ENCODE assay signal across 2 fruit fly cellular contexts in genomic region chr3R:5066528-5067167, dm6.
TF ChIP-seq lines count a peak whose summit lies in the region.

No protein-coding gene starts in this region.

- TF ChIP-seq CTCF in whole organism, embryonic (GFP tag; optimal IDR thresholded peaks at IDR 0.05; lab: Kevin White, UChicago): no peak

TF ChIP-seq in whole organism, adult, 20 proteins besides CTCF, POLR2A, EP300 and RAD21:
- TF ChIP-seq toe (GFP tag; optimal IDR thresholded peaks at IDR 0.05; lab: Kevin White, UChicago) (no peak), CG7045 (GFP tag; optimal IDR thresholded peaks at IDR 0.05; lab: Kevin White, UChicago) (no peak), tj (GFP tag; optimal IDR thresholded peaks at IDR 0.05; lab: Kevin White, UChicago) (peak; percentile 19)

TF ChIP-seq in whole organism, embryonic, 481 proteins besides CTCF, POLR2A, EP300 and RAD21 (continues in another document):
- TF ChIP-seq TFAM (GFP tag; optimal IDR thresholded peaks at IDR 0.05; lab: Kevin White, UChicago): no peak
- no peak for TF ChIP-seq CkIIα-i1 (GFP tag; IDR thresholded peaks at IDR 0.05; lab: Robert Waterston, UW)
- TF ChIP-seq Awh (GFP tag; IDR thresholded peaks at IDR 0.05; lab: Robert Waterston, UW): peak; percentile 91
- TF ChIP-seq Mad (GFP tag; optimal IDR thresholded peaks at IDR 0.05; lab: Kevin White, UChicago): no peak
- TF ChIP-seq CG10431 (GFP tag; optimal IDR thresholded peaks at IDR 0.05; lab: Kevin White, UChicago): no peak
- TF ChIP-seq CG16815 (GFP tag; optimal IDR thresholded peaks at IDR 0.05; lab: Kevin White, UChicago): no peak
- TF ChIP-seq trem (tag; optimal IDR thresholded peaks at IDR 0.05; lab: Kevin White, UChicago): no peak
- TF ChIP-seq sug (tag; optimal IDR thresholded peaks at IDR 0.05; lab: Kevin White, UChicago): no peak
- TF ChIP-seq salm (tag; optimal IDR thresholded peaks at IDR 0.05; lab: Kevin White, UChicago): peak; percentile 39
- no peak for TF ChIP-seq pan (optimal IDR thresholded peaks at IDR 0.05; lab: Kevin White, UChicago)
- TF ChIP-seq pan (GFP tag; optimal IDR thresholded peaks at IDR 0.05 in 1 of 2, IDR thresholded peaks at IDR 0.05 in 1 of 2): peak in 1 of 2 experiments; percentile 13
- TF ChIP-seq CG4707 (GFP tag; optimal IDR thresholded peaks at IDR 0.05; lab: Kevin White, UChicago): no peak
- TF ChIP-seq CG10543 (GFP tag; optimal IDR thresholded peaks at IDR 0.05; lab: Kevin White, UChicago): peak; percentile 60
- TF ChIP-seq Eip74EF (GFP tag; optimal IDR thresholded peaks at IDR 0.05; lab: Kevin White, UChicago): peak in 1 of 2 experiments; percentile 32
- TF ChIP-seq CG16779 (GFP tag; IDR thresholded peaks at IDR 0.05; lab: Robert Waterston, UW): no peak
- no peak for TF ChIP-seq sima (GFP tag; optimal IDR thresholded peaks at IDR 0.05; lab: Kevin White, UChicago)
- TF ChIP-seq hb (GFP tag; IDR thresholded peaks at IDR 0.05; lab: Robert Waterston, UW; ENCODE audit: partially characterized antibody): 0 out of 3 replicates have a peak, but pooled peaks have one; percentile 50
- TF ChIP-seq CG10462 (GFP tag; optimal IDR thresholded peaks at IDR 0.05; lab: Kevin White, UChicago): no peak
- TF ChIP-seq CG13775 (GFP tag; optimal IDR thresholded peaks at IDR 0.05; lab: Kevin White, UChicago): no peak
- TF ChIP-seq CG13287 (GFP tag; IDR thresholded peaks at IDR 0.05; lab: Robert Waterston, UW; ENCODE audit: partially characterized antibody): peak; percentile 21; the same call in 1 of the 2 replicates
- TF ChIP-seq CG12155 (GFP tag; optimal IDR thresholded peaks at IDR 0.05; lab: Kevin White, UChicago): no peak
- no peak for TF ChIP-seq H2.0 (GFP tag; IDR thresholded peaks at IDR 0.05; lab: Robert Waterston, UW)
- no peak for TF ChIP-seq sens (GFP tag; lab: Kevin White, UChicago)
- TF ChIP-seq bbx (GFP tag; IDR thresholded peaks at IDR 0.05; lab: Robert Waterston, UW; ENCODE audit: partially characterized antibody): peak; percentile 11; the same call in 1 of the 2 replicates
- peak; percentile 97 for TF ChIP-seq abd-A (tag; optimal IDR thresholded peaks at IDR 0.05; lab: Kevin White, UChicago)
- no peak for TF ChIP-seq CG33557 (GFP tag; optimal IDR thresholded peaks at IDR 0.05; lab: Kevin White, UChicago)
- no peak for TF ChIP-seq Bteb2 (GFP tag; optimal IDR thresholded peaks at IDR 0.05; lab: Kevin White, UChicago)
- no peak for TF ChIP-seq scrt (GFP tag; optimal IDR thresholded peaks at IDR 0.05; lab: Kevin White, UChicago)
- no peak for TF ChIP-seq Asciz (GFP tag; optimal IDR thresholded peaks at IDR 0.05; lab: Kevin White, UChicago)
- no peak for TF ChIP-seq ro (GFP tag; IDR thresholded peaks at IDR 0.05; lab: Robert Waterston, UW)
- no peak for TF ChIP-seq Optix (GFP tag; IDR thresholded peaks at IDR 0.05; lab: Robert Waterston, UW)
- TF ChIP-seq wdn (GFP tag; IDR thresholded peaks at IDR 0.05; lab: Robert Waterston, UW): no peak
- TF ChIP-seq chinmo (GFP tag; IDR thresholded peaks at IDR 0.05; lab: Robert Waterston, UW; ENCODE audit: partially characterized antibody): peak; percentile 99
- no peak for TF ChIP-seq CG15601 (tag; optimal IDR thresholded peaks at IDR 0.05; lab: Kevin White, UChicago)
- 0 out of 3 replicates have a peak, but pooled peaks have one; percentile 9 for TF ChIP-seq zen2 (GFP tag; IDR thresholded peaks at IDR 0.05; lab: Robert Waterston, UW; ENCODE audit: partially characterized antibody)
- TF ChIP-seq fd64A (GFP tag; optimal IDR thresholded peaks at IDR 0.05; lab: Kevin White, UChicago): no peak
- no peak for TF ChIP-seq CG5180 (GFP tag; optimal IDR thresholded peaks at IDR 0.05; lab: Kevin White, UChicago)
- no peak for TF ChIP-seq Sry-β (GFP tag; optimal IDR thresholded peaks at IDR 0.05; lab: Kevin White, UChicago)
- TF ChIP-seq pros (GFP tag; optimal IDR thresholded peaks at IDR 0.05; lab: Kevin White, UChicago): no peak
- peak; percentile 7 for TF ChIP-seq Sox102F (GFP tag; optimal IDR thresholded peaks at IDR 0.05; lab: Kevin White, UChicago)
- no peak for TF ChIP-seq pb (GFP tag; optimal IDR thresholded peaks at IDR 0.05; lab: Kevin White, UChicago)
- TF ChIP-seq Elba2 (GFP tag; optimal IDR thresholded peaks at IDR 0.05; lab: Kevin White, UChicago): no peak
- TF ChIP-seq kay (GFP tag; optimal IDR thresholded peaks at IDR 0.05; lab: Kevin White, UChicago): no peak
- TF ChIP-seq CG8290 (GFP tag; optimal IDR thresholded peaks at IDR 0.05; lab: Kevin White, UChicago): no peak
- TF ChIP-seq CG8290 (tag; optimal IDR thresholded peaks at IDR 0.05; lab: Kevin White, UChicago): peak in 1 of 2 experiments; percentile 29
- TF ChIP-seq CG43689 (GFP tag; IDR thresholded peaks at IDR 0.05; lab: Robert Waterston, UW): no peak
- peak; percentile 21 for TF ChIP-seq chn (GFP tag; optimal IDR thresholded peaks at IDR 0.05; lab: Kevin White, UChicago)
- no peak for TF ChIP-seq tio (GFP tag; optimal IDR thresholded peaks at IDR 0.05; lab: Kevin White, UChicago)
- TF ChIP-seq pnt (GFP tag; optimal IDR thresholded peaks at IDR 0.05; lab: Kevin White, UChicago): no peak
- no peak for TF ChIP-seq CG2678 (tag; optimal IDR thresholded peaks at IDR 0.05; lab: Kevin White, UChicago)
- 0 out of 2 replicates have a peak, but pooled peaks have one; percentile 5 for TF ChIP-seq CG6272 (GFP tag; IDR thresholded peaks at IDR 0.05; lab: Robert Waterston, UW)
- TF ChIP-seq CG15269 (tag; optimal IDR thresholded peaks at IDR 0.05; lab: Kevin White, UChicago): peak; percentile 0
- no peak for TF ChIP-seq toy (GFP tag; IDR thresholded peaks at IDR 0.05; lab: Robert Waterston, UW)
- no peak for TF ChIP-seq so (GFP tag; IDR thresholded peaks at IDR 0.05; lab: Robert Waterston, UW)
- TF ChIP-seq Pdp1 (GFP tag; optimal IDR thresholded peaks at IDR 0.05; lab: Kevin White, UChicago): peak in 1 of 2 experiments; percentile 11
- TF ChIP-seq crol (GFP tag; IDR thresholded peaks at IDR 0.05; lab: Robert Waterston, UW): peak; percentile 85
- no peak for TF ChIP-seq nmo (GFP tag; optimal IDR thresholded peaks at IDR 0.05; lab: Kevin White, UChicago)
- no peak for TF ChIP-seq CG42726 (GFP tag; IDR thresholded peaks at IDR 0.05; lab: Robert Waterston, UW; ENCODE audit: partially characterized antibody)
- TF ChIP-seq CG1024 (GFP tag; IDR thresholded peaks at IDR 0.05; lab: Robert Waterston, UW): no peak
- no peak for TF ChIP-seq CG30431 (GFP tag; optimal IDR thresholded peaks at IDR 0.05; lab: Kevin White, UChicago)
- peak; percentile 49 for TF ChIP-seq sd (tag; optimal IDR thresholded peaks at IDR 0.05; lab: Kevin White, UChicago)
- peak; percentile 16 for TF ChIP-seq Med (GFP tag; lab: Kevin White, UChicago)
- no peak for TF ChIP-seq CG7963 (GFP tag; IDR thresholded peaks at IDR 0.05; lab: Robert Waterston, UW; ENCODE audit: partially characterized antibody)
- no peak for TF ChIP-seq tx (GFP tag; optimal IDR thresholded peaks at IDR 0.05; lab: Kevin White, UChicago)
- TF ChIP-seq CG3281 (GFP tag; optimal IDR thresholded peaks at IDR 0.05; lab: Kevin White, UChicago): no peak
- no peak for TF ChIP-seq caup (GFP tag; optimal IDR thresholded peaks at IDR 0.05; lab: Kevin White, UChicago; ENCODE audit: severe bottlenecking)
- TF ChIP-seq Oaz (GFP tag; IDR thresholded peaks at IDR 0.05; lab: Robert Waterston, UW): no peak
- TF ChIP-seq Dref (GFP tag; IDR thresholded peaks at IDR 0.05; lab: Robert Waterston, UW): no peak
- TF ChIP-seq onecut (GFP tag; IDR thresholded peaks at IDR 0.05; lab: Robert Waterston, UW): no peak
- no peak for TF ChIP-seq Fer1 (GFP tag; optimal IDR thresholded peaks at IDR 0.05; lab: Kevin White, UChicago)
- TF ChIP-seq ERR (GFP tag; optimal IDR thresholded peaks at IDR 0.05; lab: Kevin White, UChicago): no peak
- no peak for TF ChIP-seq eve (GFP tag; optimal IDR thresholded peaks at IDR 0.05; lab: Kevin White, UChicago)
- TF ChIP-seq CG14441 (GFP tag; IDR thresholded peaks at IDR 0.05; lab: Robert Waterston, UW): no peak
- TF ChIP-seq gcm2 (GFP tag; optimal IDR thresholded peaks at IDR 0.05; lab: Kevin White, UChicago): no peak
- no peak for TF ChIP-seq CG12942 (GFP tag; optimal IDR thresholded peaks at IDR 0.05; lab: Kevin White, UChicago)
- TF ChIP-seq Sry-δ (GFP tag; optimal IDR thresholded peaks at IDR 0.05; lab: Kevin White, UChicago): no peak
- no peak for TF ChIP-seq eyg (GFP tag; optimal IDR thresholded peaks at IDR 0.05; lab: Kevin White, UChicago)
- TF ChIP-seq lbe (GFP tag; optimal IDR thresholded peaks at IDR 0.05; lab: Kevin White, UChicago): no peak
- TF ChIP-seq ab (GFP tag; optimal IDR thresholded peaks at IDR 0.05; lab: Kevin White, UChicago): peak; percentile 20
- TF ChIP-seq Bgb (GFP tag; IDR thresholded peaks at IDR 0.05; lab: Robert Waterston, UW; ENCODE audit: partially characterized antibody): no peak
- 0 out of 2 replicates have a peak, but pooled peaks have one; percentile 10 for TF ChIP-seq stc (GFP tag; IDR thresholded peaks at IDR 0.05; lab: Robert Waterston, UW)
- no peak for TF ChIP-seq Hey (tag; optimal IDR thresholded peaks at IDR 0.05; lab: Kevin White, UChicago)
- TF ChIP-seq CG13894 (tag; optimal IDR thresholded peaks at IDR 0.05; lab: Kevin White, UChicago): peak; percentile 64
- no peak for TF ChIP-seq CG4282 (GFP tag; optimal IDR thresholded peaks at IDR 0.05; lab: Kevin White, UChicago)
- peak; percentile 98 for TF ChIP-seq vvl (GFP tag; IDR thresholded peaks at IDR 0.05; lab: Robert Waterston, UW)
- peak; percentile 81 for TF ChIP-seq CG12769 (tag; optimal IDR thresholded peaks at IDR 0.05; lab: Kevin White, UChicago)
- no peak for TF ChIP-seq lilli (GFP tag; optimal IDR thresholded peaks at IDR 0.05; lab: Kevin White, UChicago)
- peak; percentile 9 for TF ChIP-seq gsb-n (tag; optimal IDR thresholded peaks at IDR 0.05; lab: Kevin White, UChicago)
- no peak for TF ChIP-seq CG7357 (GFP tag; IDR thresholded peaks at IDR 0.05; lab: Robert Waterston, UW)
- TF ChIP-seq Atf6 (GFP tag; IDR thresholded peaks at IDR 0.05; lab: Robert Waterston, UW): no peak
